Worm (Caenorhabditis elegans) whole organism, L4 larva: ENCODE measurements around the gene Y54G2A.13.
A peak's percentile ranks its signal among the peaks of the same experiment; 100 is the strongest.

Experiments
- F37D6.2 ChIP-seq: sonication (generic microtip); optimal IDR thresholded peaks from 2 replicates; lab custom pipeline; 2016; ENCODE audit warnings: mild to moderate bottlenecking, missing genetic modification characterization, missing compliant biosample characterization
- T20F7.1 ChIP-seq: fragments of 200-800 bp; sonication (Bioruptor generic); optimal IDR thresholded peaks from 2 replicates; lab custom pipeline; 2018; ENCODE audit warnings: mild to moderate bottlenecking, missing genetic modification characterization, missing compliant biosample characterization
- ZK546.5 ChIP-seq, 2 experiments: sonication (generic microtip); optimal IDR thresholded peaks; 2 replicates each; lab custom pipeline; 2017; ENCODE audit warnings: missing biosample characterization in 2 of 2, missing genetic modification characterization in 2 of 2
- attf-4 ChIP-seq: sonication (generic microtip); optimal IDR thresholded peaks from 3 replicates; lab custom pipeline; 2017; ENCODE audit warnings: missing biosample characterization, missing genetic modification characterization
- ceh-28 ChIP-seq: fragments of 150-350 bp; optimal IDR thresholded peaks from 2 replicates; lab custom pipeline; 2014; ENCODE audit warnings: missing biosample characterization, missing genetic modification reagents, missing genetic modification characterization
- ceh-32 ChIP-seq: sonication (generic microtip); optimal IDR thresholded peaks from 2 replicates; lab custom pipeline; 2016; ENCODE audit warnings: mild to moderate bottlenecking, missing genetic modification characterization, missing compliant biosample characterization; ENCODE audit not compliant: poor library complexity
- ceh-44 ChIP-seq: fragments of 200-800 bp; sonication (Bioruptor generic); IDR thresholded peaks from 2 replicates; pipeline ENCODE4 v1.3.6; 2022; ENCODE audit warnings: missing genetic modification reagents, missing genetic modification characterization, missing compliant biosample characterization
- daf-16 ChIP-seq, 3 experiments: sonication (generic microtip); optimal IDR thresholded peaks; 2 replicates each; lab custom pipeline; 2016 to 2017; ENCODE audit warnings: missing genetic modification characterization in 3 of 3, missing genetic modification reagents in 3 of 3, mild to moderate bottlenecking in 2 of 3, missing compliant biosample characterization in 2 of 3, missing biosample characterization in 1 of 3, moderate library complexity in 1 of 3
- daf-8 ChIP-seq: fragments of 200-800 bp; sonication (Bioruptor generic); IDR thresholded peaks from 2 replicates; pipeline ENCODE4 v1.3.6; 2022; ENCODE audit warnings: missing genetic modification characterization, missing compliant biosample characterization
- dpl-1 ChIP-seq: fragments of 150-350 bp; optimal IDR thresholded peaks from 2 replicates; lab custom pipeline; 2014; ENCODE audit warnings: missing biosample characterization, missing genetic modification reagents, missing genetic modification characterization
- dve-1 ChIP-seq: sonication (generic microtip); optimal IDR thresholded peaks from 2 replicates; lab custom pipeline; 2017; ENCODE audit warnings: antibody characterized with exemption, mild to moderate bottlenecking, missing genetic modification characterization, missing compliant biosample characterization; ENCODE audit not compliant: insufficient read depth
- egl-27 ChIP-seq: sonication (generic microtip); optimal IDR thresholded peaks from 3 replicates; lab custom pipeline; 2017; ENCODE audit warnings: missing biosample characterization, missing genetic modification reagents, missing genetic modification characterization
- egl-43 ChIP-seq: fragments of 200-800 bp; sonication (Bioruptor generic); IDR thresholded peaks from 2 replicates; pipeline ENCODE4 v1.3.6; 2022; ENCODE audit warnings: missing genetic modification reagents, missing genetic modification characterization, missing compliant biosample characterization
- fkh-10 ChIP-seq: fragments of 150-350 bp; optimal IDR thresholded peaks from 2 replicates; lab custom pipeline; 2014; ENCODE audit warnings: missing biosample characterization, missing genetic modification reagents, missing genetic modification characterization
- gei-8 ChIP-seq: fragments of 200-800 bp; sonication (Bioruptor generic); optimal IDR thresholded peaks from 2 replicates; lab custom pipeline; 2018; ENCODE audit warnings: mild to moderate bottlenecking, missing genetic modification characterization, missing compliant biosample characterization
- hif-1 ChIP-seq, 2 experiments: sonication (generic microtip); optimal IDR thresholded peaks; 2 replicates each; lab custom pipeline; 2016 to 2017; ENCODE audit warnings: missing compliant biosample characterization in 2 of 2, missing genetic modification characterization in 2 of 2, missing genetic modification reagents in 2 of 2, missing genotype in 2 of 2, mild to moderate bottlenecking in 1 of 2
- lin-1 ChIP-seq: fragments of 200-800 bp; sonication (Bioruptor generic); IDR thresholded peaks from 2 replicates; pipeline ENCODE4 v1.3.6; 2022; ENCODE audit warnings: missing genetic modification reagents, missing genetic modification characterization, missing compliant biosample characterization
- lin-15B ChIP-seq: fragments of 150-350 bp; sonication (generic microtip); optimal IDR thresholded peaks from 3 replicates; lab custom pipeline; 2014; ENCODE audit warnings: missing biosample characterization, missing genetic modification characterization
- lin-38 ChIP-seq: fragments of 200-800 bp; sonication (Bioruptor generic); IDR thresholded peaks from 2 replicates; pipeline ENCODE4 v1.3.6; 2022; ENCODE audit warnings: missing genetic modification reagents, missing genetic modification characterization, missing compliant biosample characterization
- lin-39 ChIP-seq: fragments of 150-350 bp; optimal IDR thresholded peaks from 2 replicates; lab custom pipeline; 2014; ENCODE audit warnings: missing biosample characterization, missing genetic modification reagents, missing genetic modification characterization
- lsy-2 ChIP-seq, 2 experiments: fragments of 150-350 bp in 1 of 2; sonication (generic microtip) in 1 of 2; optimal IDR thresholded peaks; 2 replicates each; lab custom pipeline; 2014 to 2017; ENCODE audit warnings: missing biosample characterization in 2 of 2, missing genetic modification characterization in 2 of 2
- madf-5 ChIP-seq, 2 experiments: fragments of 200-800 bp; sonication (Bioruptor generic); IDR thresholded peaks; 2 replicates each; pipeline ENCODE4 v1.3.6; 2022; ENCODE audit warnings: missing compliant biosample characterization in 2 of 2, missing genetic modification characterization in 2 of 2
- mdt-29 ChIP-seq: fragments of 200-800 bp; sonication (Bioruptor generic); IDR thresholded peaks from 2 replicates; pipeline ENCODE4 v1.3.6; 2022; ENCODE audit warnings: missing genetic modification reagents, missing genetic modification characterization, missing compliant biosample characterization
- mep-1 ChIP-seq: fragments of 150-350 bp; sonication (generic microtip); optimal IDR thresholded peaks from 3 replicates; lab custom pipeline; 2014; ENCODE audit warnings: missing biosample characterization, missing genetic modification characterization
- mes-2 ChIP-seq: sonication (generic microtip); optimal IDR thresholded peaks from 2 replicates; lab custom pipeline; 2016; ENCODE audit warnings: missing genotype, mild to moderate bottlenecking, missing genetic modification characterization, missing compliant biosample characterization; ENCODE audit not compliant: poor library complexity, severe bottlenecking
- nhr-102 ChIP-seq: sonication (generic microtip); optimal IDR thresholded peaks from 2 replicates; lab custom pipeline; 2016; ENCODE audit warnings: mild to moderate bottlenecking, missing genetic modification characterization, moderate library complexity, missing compliant biosample characterization
- nhr-28 ChIP-seq: fragments of 150-350 bp; optimal IDR thresholded peaks from 2 replicates; lab custom pipeline; 2014; ENCODE audit warnings: missing biosample characterization, missing genetic modification characterization
- nhr-77 ChIP-seq: fragments of 150-350 bp; optimal IDR thresholded peaks from 2 replicates; lab custom pipeline; 2014; ENCODE audit warnings: missing biosample characterization, missing genetic modification characterization
- pha-4 ChIP-seq, 2 experiments: fragments of 150-350 bp in 1 of 2; fragments of 200-800 bp in 1 of 2; sonication (Bioruptor generic) in 1 of 2; IDR thresholded peaks in 1 of 2; optimal IDR thresholded peaks in 1 of 2; 2 replicates each; pipeline versions ENCODE4 v1.3.6 to Lab custom; 2014 to 2022; ENCODE audit warnings: missing genetic modification characterization in 2 of 2, missing genetic modification reagents in 2 of 2, missing biosample characterization in 1 of 2, missing compliant biosample characterization in 1 of 2
- rbr-2 ChIP-seq: sonication (generic microtip); optimal IDR thresholded peaks from 2 replicates; lab custom pipeline; 2016; ENCODE audit warnings: missing genotype, missing genetic modification characterization, missing compliant biosample characterization
- set-16 ChIP-seq: fragments of 200-800 bp; sonication (Bioruptor generic); IDR thresholded peaks from 2 replicates; pipeline ENCODE4 v1.3.6; 2022; ENCODE audit warnings: missing genetic modification reagents, missing genetic modification characterization, missing compliant biosample characterization
- snpc-1.2 ChIP-seq: fragments of 200-800 bp; sonication (Bioruptor generic); IDR thresholded peaks from 2 replicates; pipeline ENCODE4 v1.3.6; 2022; ENCODE audit warnings: missing genetic modification reagents, missing genetic modification characterization, missing compliant biosample characterization
- tag-97 ChIP-seq: fragments of 200-800 bp; sonication (Bioruptor generic); IDR thresholded peaks from 2 replicates; pipeline ENCODE4 v1.3.6; 2022; ENCODE audit warnings: missing genetic modification characterization, missing compliant biosample characterization
- tra-1 ChIP-seq: fragments of 200-800 bp; sonication (Bioruptor generic); IDR thresholded peaks from 2 replicates; pipeline ENCODE4 v1.3.6; 2022; ENCODE audit warnings: missing genetic modification reagents, missing genetic modification characterization, missing compliant biosample characterization
- vab-7 ChIP-seq: fragments of 200-800 bp; sonication (Bioruptor generic); IDR thresholded peaks from 2 replicates; pipeline ENCODE4 v1.3.6; 2022; ENCODE audit warnings: missing genetic modification reagents, missing genetic modification characterization, missing compliant biosample characterization
- zip-11 ChIP-seq: fragments of 200-800 bp; sonication (Bioruptor generic); IDR thresholded peaks from 2 replicates; pipeline ENCODE4 v1.3.6; 2022; ENCODE audit warnings: missing genetic modification characterization, missing compliant biosample characterization

The Y54G2A.13 gene

DNA sequence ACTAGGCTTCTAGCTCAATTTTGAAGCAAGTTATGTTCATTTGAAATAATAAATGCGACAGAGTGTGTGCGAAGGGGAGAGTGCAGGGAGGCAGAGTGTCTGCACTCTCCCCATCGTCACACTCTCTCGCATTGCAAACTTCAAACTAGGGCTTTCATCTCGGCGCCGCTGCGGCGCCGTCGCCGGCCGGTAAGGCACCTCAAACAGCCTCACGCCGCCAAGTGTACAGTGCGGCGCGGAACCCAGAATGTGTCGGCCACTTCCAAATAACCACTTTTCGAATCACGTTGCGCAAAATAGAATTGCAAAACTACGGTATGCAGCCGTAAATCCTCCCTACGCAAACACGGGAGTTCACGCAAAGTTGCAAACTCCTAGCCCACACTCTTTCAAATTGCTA is 29.7 kb upstream of the Y54G2A.13 start:
- TF ChIP-seq fkh-10 (GFP tag; lab: Kevin White, UChicago): no peak
- TF ChIP-seq zip-11 (GFP tag; lab: Robert Waterston, UW): no peak
- TF ChIP-seq set-16 (GFP tag; lab: Robert Waterston, UW): peak; percentile 77
- 0 out of 2 replicates have a peak, but pooled peaks have one; percentile 27 for TF ChIP-seq egl-43
- peak; percentile 31; the same call in 1 of the 2 replicates for TF ChIP-seq snpc-1.2

DNA sequence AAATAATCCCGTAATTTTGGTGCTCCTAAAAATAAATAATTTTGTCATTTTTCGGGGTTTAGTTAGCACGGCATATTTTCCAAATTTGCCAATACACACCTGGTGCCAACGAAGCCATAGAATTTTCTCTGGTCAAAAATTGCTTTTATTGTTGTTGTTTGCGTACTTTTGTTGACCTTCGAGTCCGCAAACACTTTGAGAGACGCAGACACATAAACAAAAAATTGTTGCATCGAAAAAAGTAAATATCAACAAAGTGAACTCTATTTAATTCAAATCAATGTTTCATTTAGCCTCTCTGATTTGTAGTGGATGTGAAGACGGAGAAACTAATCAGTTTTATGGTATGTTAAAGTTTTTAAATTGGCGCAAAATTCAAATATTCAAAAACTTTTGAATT is 26.7 kb upstream of the Y54G2A.13 start, which contains the start of gene Y54G2A.40:
Gene Y54G2A.40, plus strand, starts transcription at position 213 of the 400 bp plus-strand sequence.
- TF ChIP-seq tag-97 (GFP tag; lab: Robert Waterston, UW) (no peak), daf-16 (GFP tag; optimal IDR thresholded peaks at IDR 0.05; lab: Kevin White, UChicago) (peak in 1 of 2 experiments; percentile 81), daf-16 (tag; optimal IDR thresholded peaks at IDR 0.05; lab: Kevin White, UChicago) (peak; percentile 91), lin-1 (no peak), lsy-2 (tag; optimal IDR thresholded peaks at IDR 0.05; lab: Kevin White, UChicago) (peak in 1 of 2 experiments; percentile 76), dpl-1 (GFP tag; lab: Kevin White, UChicago) (peak; percentile 33), tra-1 (GFP tag; lab: Robert Waterston, UW) (no peak), lin-39 (no peak), ceh-44 (GFP tag; lab: Robert Waterston, UW) (no peak), mes-2 (peak; percentile 62), hif-1 (tag; optimal IDR thresholded peaks at IDR 0.05; lab: Kevin White, UChicago) (no peak), F37D6.2 (no peak), ZK546.5 (tag; optimal IDR thresholded peaks at IDR 0.05; lab: Kevin White, UChicago) (no peak), mdt-29 (GFP tag; lab: Robert Waterston, UW) (no peak), egl-27 (tag; lab: Kevin White, UChicago) (no peak), lin-38 (GFP tag; lab: Robert Waterston, UW) (peak; percentile 30; the same call in 1 of the 2 replicates), dve-1 (peak; percentile 28), pha-4 (GFP tag; IDR thresholded peaks at IDR 0.05; lab: Robert Waterston, UW) (no peak), pha-4 (tag; optimal IDR thresholded peaks at IDR 0.05; lab: Kevin White, UChicago) (peak; percentile 80), madf-5 (GFP tag; IDR thresholded peaks at IDR 0.05; lab: Robert Waterston, UW) (no peak), mep-1 (tag; lab: Kevin White, UChicago) (peak; percentile 14), nhr-77 (tag; lab: Kevin White, UChicago) (peak; percentile 4)
- TF ChIP-seq, all 104 proteins: peak for 9

DNA sequence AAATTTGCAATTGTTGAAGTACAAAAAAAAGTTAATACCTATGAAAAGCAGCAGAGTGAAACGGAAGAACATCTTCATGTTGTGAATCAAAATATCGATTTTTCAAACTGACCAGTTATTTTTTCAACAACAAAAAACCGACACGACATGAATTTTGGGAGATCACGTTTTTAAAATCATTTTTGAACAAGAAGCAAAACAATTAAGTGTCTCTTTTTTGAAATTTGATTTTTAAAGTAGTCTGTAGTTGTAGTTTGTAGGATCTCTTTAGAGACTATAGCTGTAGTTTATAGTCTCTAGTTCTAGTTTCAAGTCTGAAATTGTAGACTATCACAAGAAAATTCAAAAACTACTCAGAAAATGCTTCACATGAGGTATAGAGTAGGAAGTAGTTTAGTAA is 24.3 kb upstream of the Y54G2A.13 start, which contains the start of gene Y54G2A.15:
Gene Y54G2A.15, minus strand, starts transcription at position 101 of the 400 bp plus-strand sequence.
- TF ChIP-seq ceh-32 (tag; lab: Kevin White, UChicago): no peak
- no peak for TF ChIP-seq pha-4 (GFP tag; IDR thresholded peaks at IDR 0.05; lab: Robert Waterston, UW)
- no peak for TF ChIP-seq pha-4 (tag; optimal IDR thresholded peaks at IDR 0.05; lab: Kevin White, UChicago)
- no peak for TF ChIP-seq ceh-28 (tag; lab: Kevin White, UChicago)
- TF ChIP-seq mep-1 (tag; lab: Kevin White, UChicago): no peak
- no peak for TF ChIP-seq T20F7.1
- TF ChIP-seq rbr-2: no peak

DNA sequence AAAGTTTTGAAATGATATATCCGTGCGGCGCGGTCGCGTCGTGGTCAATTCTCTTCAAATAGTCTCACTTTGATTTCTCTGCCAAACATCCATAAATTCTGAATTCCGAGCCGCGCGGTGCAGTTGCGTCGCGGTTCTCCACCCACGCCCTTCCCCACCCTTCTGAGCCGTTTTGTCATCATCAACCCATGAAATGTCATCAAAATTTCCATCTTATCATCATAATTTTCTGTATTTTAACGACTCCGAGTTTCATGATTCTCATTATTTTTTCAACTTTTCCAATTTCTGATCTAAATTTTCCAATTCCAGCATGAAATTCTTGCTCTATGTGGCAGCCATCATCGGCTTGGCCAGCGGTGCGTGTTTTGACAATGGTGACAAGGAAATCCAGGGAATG is 22.6 kb upstream of the Y54G2A.13 start, which contains the start of gene clec-84:
Gene clec-84, plus strand, starts transcription at position 301 of the 400 bp plus-strand sequence.
- TF ChIP-seq gei-8 (GFP tag; lab: Kevin White, UChicago): no peak
- TF ChIP-seq daf-8 (GFP tag; lab: Robert Waterston, UW): no peak
- no peak for TF ChIP-seq tag-97 (GFP tag; lab: Robert Waterston, UW)
- no peak for TF ChIP-seq lin-15B
- no peak for TF ChIP-seq madf-5 (GFP tag; IDR thresholded peaks at IDR 0.05; lab: Robert Waterston, UW)
- no peak for TF ChIP-seq nhr-28 (tag; lab: Kevin White, UChicago)
- TF ChIP-seq zip-11 (GFP tag; lab: Robert Waterston, UW): no peak
- TF ChIP-seq vab-7 (GFP tag; lab: Robert Waterston, UW): no peak
- TF ChIP-seq ceh-32 (tag; lab: Kevin White, UChicago): no peak
- no peak for TF ChIP-seq nhr-102 (tag; lab: Kevin White, UChicago)
- no peak for TF ChIP-seq attf-4 (tag; lab: Kevin White, UChicago)
- no peak for TF ChIP-seq mep-1 (tag; lab: Kevin White, UChicago)
